Fruit fly (Drosophila melanogaster) whole organism, embryonic: Measurements from ENCODE around the gene SmydA-9.
A peak's percentile ranks its signal among the peaks of the same experiment; 100 is the strongest.

Source experiments
- Ada2b ChIP-seq: fragments of 200-800 bp; sonication (Bioruptor generic); IDR thresholded peaks from 2 replicates; pipeline ENCODE4 v1.3.6; 2022; ENCODE audit warnings: missing biosample characterization, missing genetic modification characterization
- Aef1 ChIP-seq: fragments of 200-800 bp; sonication (Bioruptor generic); IDR thresholded peaks from 3 replicates; pipeline ENCODE4 v1.3.6; 2022; ENCODE audit warnings: missing biosample characterization, missing genetic modification characterization
- CG10654 ChIP-seq: fragments of 200-800 bp; sonication (Bioruptor generic); optimal IDR thresholded peaks from 2 replicates; lab custom pipeline; 2016; ENCODE audit warnings: missing biosample characterization, missing genetic modification characterization
- CG10979 ChIP-seq: fragments of 200-800 bp; sonication (Bioruptor generic); optimal IDR thresholded peaks from 2 replicates; lab custom pipeline; 2018; ENCODE audit warnings: missing biosample characterization, mild to moderate bottlenecking, missing genetic modification characterization, moderate library complexity
- CG12155 ChIP-seq: fragments of 200-800 bp; sonication (Bioruptor generic); optimal IDR thresholded peaks from 3 replicates; lab custom pipeline; 2016; ENCODE audit warnings: missing biosample characterization, missing genetic modification characterization
- CG17385 ChIP-seq: fragments of 200-800 bp; sonication (Bioruptor generic); optimal IDR thresholded peaks from 3 replicates; lab custom pipeline; 2018; ENCODE audit warnings: missing biosample characterization, mild to moderate bottlenecking, missing genetic modification characterization
- CG17568 ChIP-seq: fragments of 200-800 bp; sonication (Bioruptor generic); optimal IDR thresholded peaks from 2 replicates; lab custom pipeline; 2018; ENCODE audit warnings: missing biosample characterization, mild to moderate bottlenecking, missing genetic modification characterization, moderate library complexity
- CG30403 ChIP-seq: fragments of 200-800 bp; sonication (Bioruptor generic); optimal IDR thresholded peaks from 3 replicates; lab custom pipeline; 2016; ENCODE audit warnings: missing biosample characterization, missing genetic modification characterization
- CG3281 ChIP-seq: fragments of 200-800 bp; sonication (Bioruptor generic); optimal IDR thresholded peaks from 3 replicates; lab custom pipeline; 2017; ENCODE audit warnings: missing biosample characterization, mild to moderate bottlenecking, missing genetic modification characterization
- CG34224 ChIP-seq: fragments of 200-800 bp; sonication (Bioruptor generic); IDR thresholded peaks from 3 replicates; pipeline ENCODE4 v1.3.6; 2022; ENCODE audit warnings: missing biosample characterization, missing genetic modification characterization; ENCODE audit not compliant: partially characterized antibody
- CG4282 ChIP-seq: fragments of 200-800 bp; sonication (Bioruptor generic); optimal IDR thresholded peaks from 2 replicates; lab custom pipeline; 2016; ENCODE audit warnings: missing biosample characterization, missing genetic modification characterization
- CG4360 ChIP-seq: fragments of 200-800 bp; sonication (Bioruptor generic); IDR thresholded peaks from 2 replicates; pipeline ENCODE4 v1.3.6; 2022; ENCODE audit warnings: missing biosample characterization, missing genetic modification characterization
- CG4707 ChIP-seq: fragments of 200-800 bp; sonication (Bioruptor generic); optimal IDR thresholded peaks from 2 replicates; lab custom pipeline; 2018; ENCODE audit warnings: missing biosample characterization, mild to moderate bottlenecking, missing genetic modification characterization, moderate library complexity
- CG6175 ChIP-seq: fragments of 200-800 bp; sonication (Bioruptor generic); IDR thresholded peaks from 3 replicates; pipeline ENCODE4 v1.3.6; 2022; ENCODE audit warnings: missing biosample characterization, missing genetic modification characterization
- CG6689 ChIP-seq: fragments of 200-800 bp; sonication (Bioruptor generic); IDR thresholded peaks from 2 replicates; pipeline ENCODE4 v1.3.6; 2022; ENCODE audit warnings: missing biosample characterization, missing genetic modification characterization
- CG7556 ChIP-seq: fragments of 200-800 bp; sonication (Bioruptor generic); optimal IDR thresholded peaks from 2 replicates; lab custom pipeline; 2017; ENCODE audit warnings: missing biosample characterization, mild to moderate bottlenecking, missing genetic modification characterization
- CG8765 ChIP-seq: fragments of 200-800 bp; sonication (Bioruptor generic); IDR thresholded peaks from 2 replicates; pipeline ENCODE4 v1.3.6; 2022; ENCODE audit warnings: missing biosample characterization, missing genetic modification characterization
- CG9437 ChIP-seq: fragments of 200-800 bp; sonication (Bioruptor generic); optimal IDR thresholded peaks from 2 replicates; lab custom pipeline; 2018; ENCODE audit warnings: missing biosample characterization, mild to moderate bottlenecking, missing genetic modification characterization
- CG9817 ChIP-seq: fragments of 200-800 bp; sonication (Bioruptor generic); optimal IDR thresholded peaks from 2 replicates; lab custom pipeline; 2018; ENCODE audit warnings: missing biosample characterization, mild to moderate bottlenecking, missing genetic modification characterization, moderate library complexity
- D19B ChIP-seq: fragments of 200-800 bp; sonication (Bioruptor generic); optimal IDR thresholded peaks from 2 replicates; lab custom pipeline; 2017; ENCODE audit warnings: missing biosample characterization, mild to moderate bottlenecking, missing genetic modification characterization
- Dek ChIP-seq: fragments of 200-800 bp; sonication (Bioruptor generic); optimal IDR thresholded peaks from 3 replicates; lab custom pipeline; 2019; ENCODE audit warnings: missing biosample characterization, mild to moderate bottlenecking, missing genetic modification characterization, moderate library complexity
- Dip2 ChIP-seq: fragments of 200-800 bp; sonication (Bioruptor generic); IDR thresholded peaks from 2 replicates; pipeline ENCODE4 v1.3.6; 2022; ENCODE audit warnings: missing biosample characterization, missing genetic modification characterization
- Dip3 ChIP-seq: fragments of 200-800 bp; sonication (Bioruptor generic); optimal IDR thresholded peaks from 3 replicates; lab custom pipeline; 2016; ENCODE audit warnings: missing biosample characterization, missing genetic modification characterization
- Dp ChIP-seq: fragments of 200-800 bp; sonication (Bioruptor generic); optimal IDR thresholded peaks from 2 replicates; lab custom pipeline; 2018; ENCODE audit warnings: missing biosample characterization, mild to moderate bottlenecking, missing genetic modification characterization, moderate library complexity
- GATAe ChIP-seq: fragments of 200-800 bp; sonication (Bioruptor generic); conservative IDR thresholded peaks from 2 replicates; pipeline ENCODE4 v1.3.6; 2022; ENCODE audit warnings: missing biosample characterization, missing genetic modification characterization
- HLH4C ChIP-seq: fragments of 200-800 bp; sonication (Bioruptor generic); IDR thresholded peaks from 3 replicates; pipeline ENCODE4 v1.3.6; 2022; ENCODE audit warnings: missing biosample characterization, missing genetic modification characterization; ENCODE audit not compliant: partially characterized antibody
- Hand ChIP-seq: fragments of 200-800 bp; sonication (Bioruptor generic); optimal IDR thresholded peaks from 2 replicates; lab custom pipeline; 2017; ENCODE audit warnings: mild to moderate bottlenecking, missing biosample characterization, missing genetic modification reagents, missing genetic modification characterization
- Lhr ChIP-seq: fragments of 200-800 bp; sonication (Bioruptor generic); optimal IDR thresholded peaks from 3 replicates; lab custom pipeline; 2017; ENCODE audit warnings: mild to moderate bottlenecking, missing biosample characterization, missing genetic modification reagents, missing genetic modification characterization
- Lim3 ChIP-seq: fragments of 200-800 bp; sonication (Bioruptor generic); IDR thresholded peaks from 2 replicates; pipeline ENCODE4 v1.3.6; 2022; ENCODE audit warnings: missing biosample characterization, missing genetic modification characterization
- Rfx ChIP-seq: fragments of 200-800 bp; sonication (Bioruptor generic); IDR thresholded peaks from 2 replicates; pipeline ENCODE4 v1.3.6; 2022; ENCODE audit warnings: missing biosample characterization, missing genetic modification characterization
- Sry-β ChIP-seq: fragments of 200-800 bp; sonication (Bioruptor generic); optimal IDR thresholded peaks from 2 replicates; lab custom pipeline; 2018; ENCODE audit warnings: missing biosample characterization, mild to moderate bottlenecking, missing genetic modification characterization, moderate library complexity
- Ssrp ChIP-seq: fragments of 200-800 bp; sonication (Bioruptor generic); optimal IDR thresholded peaks from 2 replicates; lab custom pipeline; 2018; ENCODE audit warnings: missing biosample characterization, mild to moderate bottlenecking, missing genetic modification characterization, moderate library complexity
- TFAM ChIP-seq: fragments of 200-800 bp; sonication (Bioruptor generic); optimal IDR thresholded peaks from 2 replicates; lab custom pipeline; 2017; ENCODE audit warnings: missing biosample characterization, missing genetic modification characterization, inconsistent platforms
- Tbp ChIP-seq: fragments of >200 bp; optimal IDR thresholded peaks from 2 replicates; lab custom pipeline; 2018; ENCODE audit warnings: missing biosample characterization, missing genetic modification characterization
- ab ChIP-seq: fragments of 200-800 bp; sonication (Bioruptor generic); optimal IDR thresholded peaks from 2 replicates; lab custom pipeline; 2016; ENCODE audit warnings: missing biosample characterization, missing genetic modification characterization
- az2 ChIP-seq: fragments of 200-800 bp; sonication (Bioruptor generic); optimal IDR thresholded peaks from 3 replicates; lab custom pipeline; 2016; ENCODE audit warnings: missing biosample characterization, missing genetic modification characterization
- bsh ChIP-seq, 2 experiments: fragments of 200-800 bp; sonication (Bioruptor generic); optimal IDR thresholded peaks; 2 replicates each; lab custom pipeline; 2017 to 2018; ENCODE audit warnings: mild to moderate bottlenecking in 2 of 2, missing biosample characterization in 2 of 2, missing genetic modification characterization in 2 of 2, moderate library complexity in 1 of 2
- caup ChIP-seq: fragments of 200-800 bp; sonication (Bioruptor generic); optimal IDR thresholded peaks from 3 replicates; lab custom pipeline; 2017; ENCODE audit warnings: missing biosample characterization, mild to moderate bottlenecking, missing genetic modification characterization, moderate library complexity; ENCODE audit not compliant: severe bottlenecking
- cwo ChIP-seq: fragments of 200-800 bp; sonication (Bioruptor generic); optimal IDR thresholded peaks from 3 replicates; lab custom pipeline; 2017; ENCODE audit warnings: missing biosample characterization, missing genetic modification characterization, mild to moderate bottlenecking, moderate library complexity, missing genetic modification reagents
- danr ChIP-seq: fragments of 200-800 bp; sonication (Bioruptor generic); IDR thresholded peaks from 2 replicates; pipeline ENCODE4 v1.3.6; 2022; ENCODE audit warnings: missing biosample characterization, missing genetic modification characterization
- disco-r ChIP-seq: fragments of 200-800 bp; sonication (Bioruptor generic); optimal IDR thresholded peaks from 2 replicates; lab custom pipeline; 2016; ENCODE audit warnings: missing biosample characterization, missing genetic modification characterization
- dm ChIP-seq: fragments of 200-800 bp; sonication (Bioruptor generic); optimal IDR thresholded peaks from 3 replicates; lab custom pipeline; 2016; ENCODE audit warnings: missing biosample characterization, missing genetic modification characterization
- eve ChIP-seq, 2 experiments: fragments of >200 bp; optimal IDR thresholded peaks; 2 replicates each; lab custom pipeline; 2017; ENCODE audit warnings: missing biosample characterization in 2 of 2, missing genetic modification characterization in 2 of 2
- exex ChIP-seq: fragments of 200-800 bp; sonication (Bioruptor generic); optimal IDR thresholded peaks from 4 replicates; lab custom pipeline; 2018; ENCODE audit warnings: missing biosample characterization, mild to moderate bottlenecking, missing genetic modification characterization, moderate library complexity
- gce ChIP-seq: fragments of 200-800 bp; sonication (Bioruptor generic); IDR thresholded peaks from 3 replicates; pipeline ENCODE4 v1.3.6; 2022; ENCODE audit warnings: missing biosample characterization, missing genetic modification characterization
- gsb-n ChIP-seq: fragments of 200-800 bp; sonication (Bioruptor generic); optimal IDR thresholded peaks from 3 replicates; lab custom pipeline; 2018; ENCODE audit warnings: missing biosample characterization, mild to moderate bottlenecking, missing genetic modification characterization
- ind ChIP-seq: fragments of 200-800 bp; sonication (Bioruptor generic); optimal IDR thresholded peaks from 3 replicates; lab custom pipeline; 2016; ENCODE audit warnings: missing biosample characterization, missing genetic modification characterization
- inv ChIP-seq: fragments of 200-800 bp; sonication (Bioruptor generic); IDR thresholded peaks from 2 replicates; pipeline ENCODE4 v1.3.6; 2022; ENCODE audit warnings: missing biosample characterization, missing genetic modification characterization; ENCODE audit not compliant: partially characterized antibody
- mirr ChIP-seq: fragments of 200-800 bp; sonication (Bioruptor generic); optimal IDR thresholded peaks from 3 replicates; lab custom pipeline; 2018; ENCODE audit warnings: missing biosample characterization, mild to moderate bottlenecking, missing genetic modification characterization
- row ChIP-seq: fragments of 200-800 bp; sonication (Bioruptor generic); IDR thresholded peaks from 3 replicates; pipeline ENCODE4 v1.3.6; 2022; ENCODE audit warnings: missing biosample characterization, missing genetic modification characterization
- sr ChIP-seq: fragments of 200-800 bp; sonication (Bioruptor generic); IDR thresholded peaks from 3 replicates; pipeline ENCODE4 v1.3.6; 2022; ENCODE audit warnings: missing biosample characterization, missing genetic modification characterization
- vfl ChIP-seq: fragments of 200-800 bp; sonication (Bioruptor generic); optimal IDR thresholded peaks from 2 replicates; lab custom pipeline; 2016; ENCODE audit warnings: missing biosample characterization, missing genetic modification characterization

SmydA-9 gene

dm6 chrX:9220434-9220833 lies 9.7 kb upstream of the SmydA-9 start (continued):
- TF ChIP-seq TFAM (no peak), CG4360 (no peak), Lhr (GFP tag; lab: Kevin White, UChicago) (no peak), Ada2b (GFP tag; lab: Robert Waterston, UW) (peak; percentile 26; the same call in 1 of the 2 replicates), CG12155 (GFP tag; lab: Kevin White, UChicago) (no peak), gsb-n (no peak), CG9817 (tag; lab: Kevin White, UChicago) (no peak), eve (GFP tag; optimal IDR thresholded peaks at IDR 0.05; lab: Kevin White, UChicago) (no peak), mirr (GFP tag; lab: Kevin White, UChicago) (no peak), CG34224 (no peak), dm (GFP tag; lab: Kevin White, UChicago) (no peak), HLH4C (GFP tag; lab: Robert Waterston, UW) (no peak), caup (GFP tag; lab: Kevin White, UChicago) (no peak), Dip2 (GFP tag; lab: Robert Waterston, UW) (no peak), bsh (GFP tag; optimal IDR thresholded peaks at IDR 0.05; lab: Kevin White, UChicago) (peak in 1 of 2 experiments; percentile 52), CG17568 (no peak), CG3281 (GFP tag; lab: Kevin White, UChicago) (no peak), D19B (GFP tag; lab: Kevin White, UChicago) (no peak), Lim3 (GFP tag; lab: Robert Waterston, UW) (no peak), vfl (no peak), danr (no peak), ind (GFP tag; lab: Kevin White, UChicago) (no peak), Rfx (no peak), Ssrp (tag; lab: Kevin White, UChicago) (no peak), Dip3 (GFP tag; lab: Kevin White, UChicago) (no peak), exex (tag; lab: Kevin White, UChicago) (no peak), az2 (GFP tag; lab: Kevin White, UChicago) (no peak), CG4707 (GFP tag; lab: Kevin White, UChicago) (no peak), CG6689 (peak; percentile 24; the same call in 1 of the 2 replicates), inv (no peak), Dek (tag; lab: Kevin White, UChicago) (no peak), CG10654 (GFP tag; lab: Kevin White, UChicago) (no peak), sr (GFP tag; lab: Robert Waterston, UW) (no peak), GATAe (GFP tag; lab: Robert Waterston, UW) (no peak), row (GFP tag; lab: Robert Waterston, UW) (peak; percentile 66), CG30403 (GFP tag; lab: Kevin White, UChicago) (no peak), CG17385 (GFP tag; lab: Kevin White, UChicago) (no peak), cwo (GFP tag; lab: Kevin White, UChicago) (no peak), CG4282 (GFP tag; lab: Kevin White, UChicago) (no peak), Hand (GFP tag; lab: Kevin White, UChicago) (no peak), disco-r (GFP tag; lab: Kevin White, UChicago) (no peak), ab (GFP tag; lab: Kevin White, UChicago) (no peak), gce (GFP tag; lab: Robert Waterston, UW) (no peak), CG10979 (tag; lab: Kevin White, UChicago) (peak; percentile 36), Aef1 (GFP tag; lab: Robert Waterston, UW) (0 out of 3 replicates have a peak, but pooled peaks have one; percentile 11), CG9437 (GFP tag; lab: Kevin White, UChicago) (no peak), CG6175 (GFP tag; lab: Robert Waterston, UW) (no peak), Tbp (GFP tag; lab: Kevin White, UChicago) (no peak), CG8765 (GFP tag; lab: Robert Waterston, UW) (no peak), Sry-β (GFP tag; lab: Kevin White, UChicago) (no peak), CG7556 (GFP tag; lab: Kevin White, UChicago) (no peak), Dp (GFP tag; lab: Kevin White, UChicago) (no peak)
